Fruit fly (Drosophila melanogaster) whole organism, embryonic: ENCODE measurements around the gene Arl8.
A peak's percentile ranks its signal among the peaks of the same experiment; 100 is the strongest.

Source experiments
- Ada2b ChIP-seq: fragments of 200-800 bp; sonication (Bioruptor generic); IDR thresholded peaks from 2 replicates; pipeline ENCODE4 v1.3.6; 2022; ENCODE audit warnings: missing biosample characterization, missing genetic modification characterization
- B-H2 ChIP-seq: fragments of 200-800 bp; sonication (Bioruptor generic); optimal IDR thresholded peaks from 2 replicates; lab custom pipeline; 2018; ENCODE audit warnings: missing biosample characterization, mild to moderate bottlenecking, missing genetic modification characterization
- CG10431 ChIP-seq: fragments of 200-800 bp; sonication (Bioruptor generic); optimal IDR thresholded peaks from 3 replicates; lab custom pipeline; 2018; ENCODE audit warnings: missing biosample characterization, mild to moderate bottlenecking, missing genetic modification characterization
- CG10654 ChIP-seq: fragments of 200-800 bp; sonication (Bioruptor generic); optimal IDR thresholded peaks from 2 replicates; lab custom pipeline; 2016; ENCODE audit warnings: missing biosample characterization, missing genetic modification characterization
- CG11696 ChIP-seq: fragments of 200-800 bp; sonication (Bioruptor generic); IDR thresholded peaks from 2 replicates; pipeline ENCODE4 v1.3.6; 2022; ENCODE audit warnings: missing biosample characterization, missing genetic modification characterization
- CG12219 ChIP-seq: fragments of 200-800 bp; sonication (Bioruptor generic); optimal IDR thresholded peaks from 3 replicates; lab custom pipeline; 2018; ENCODE audit warnings: missing biosample characterization, mild to moderate bottlenecking, missing genetic modification characterization
- CG1233 ChIP-seq: fragments of 200-800 bp; sonication (Bioruptor generic); optimal IDR thresholded peaks from 4 replicates; lab custom pipeline; 2018; ENCODE audit warnings: missing biosample characterization, mild to moderate bottlenecking, missing genetic modification characterization
- CG13287 ChIP-seq: fragments of 200-800 bp; sonication (Bioruptor generic); IDR thresholded peaks from 2 replicates; pipeline ENCODE4 v1.3.6; 2022; ENCODE audit warnings: missing biosample characterization, missing genetic modification characterization; ENCODE audit not compliant: partially characterized antibody
- CG13424 ChIP-seq: fragments of 200-800 bp; sonication (Bioruptor generic); optimal IDR thresholded peaks from 2 replicates; lab custom pipeline; 2019; ENCODE audit warnings: missing biosample characterization, mild to moderate bottlenecking, missing genetic modification characterization, moderate library complexity
- CG13624 ChIP-seq: fragments of 200-800 bp; sonication (Bioruptor generic); optimal IDR thresholded peaks from 2 replicates; lab custom pipeline; 2016; ENCODE audit warnings: missing biosample characterization, missing genetic modification characterization
- CG13775 ChIP-seq: fragments of 200-800 bp; sonication (Bioruptor generic); optimal IDR thresholded peaks from 3 replicates; lab custom pipeline; 2017; ENCODE audit warnings: missing biosample characterization, mild to moderate bottlenecking, missing genetic modification characterization
- CG16813 ChIP-seq: fragments of 200-800 bp; sonication (Bioruptor generic); IDR thresholded peaks from 3 replicates; pipeline ENCODE4 v1.3.6; 2022; ENCODE audit warnings: missing biosample characterization, missing genetic modification characterization; ENCODE audit not compliant: partially characterized antibody
- CG18619 ChIP-seq: fragments of 200-800 bp; sonication (Bioruptor generic); optimal IDR thresholded peaks from 3 replicates; lab custom pipeline; 2017; ENCODE audit warnings: missing biosample characterization, mild to moderate bottlenecking, missing genetic modification characterization
- CG2202 ChIP-seq: fragments of 200-800 bp; sonication (Bioruptor generic); optimal IDR thresholded peaks from 2 replicates; lab custom pipeline; 2018; ENCODE audit warnings: missing biosample characterization, mild to moderate bottlenecking, missing genetic modification characterization
- CG30403 ChIP-seq: fragments of 200-800 bp; sonication (Bioruptor generic); optimal IDR thresholded peaks from 3 replicates; lab custom pipeline; 2016; ENCODE audit warnings: missing biosample characterization, missing genetic modification characterization
- CG30431 ChIP-seq: fragments of 200-800 bp; sonication (Bioruptor generic); optimal IDR thresholded peaks from 2 replicates; lab custom pipeline; 2017; ENCODE audit warnings: missing biosample characterization, missing genetic modification characterization
- CG32767 ChIP-seq: fragments of 200-800 bp; sonication (Bioruptor generic); IDR thresholded peaks from 2 replicates; pipeline ENCODE4 v1.3.6; 2022; ENCODE audit warnings: missing biosample characterization, missing genetic modification characterization
- CG32772 ChIP-seq: fragments of 200-800 bp; sonication (Bioruptor generic); IDR thresholded peaks from 2 replicates; pipeline ENCODE4 v1.3.6; 2022; ENCODE audit warnings: missing biosample characterization, missing genetic modification characterization
- CG4282 ChIP-seq: fragments of 200-800 bp; sonication (Bioruptor generic); optimal IDR thresholded peaks from 2 replicates; lab custom pipeline; 2016; ENCODE audit warnings: missing biosample characterization, missing genetic modification characterization
- CG4404 ChIP-seq: fragments of 200-800 bp; sonication (Bioruptor generic); IDR thresholded peaks from 2 replicates; pipeline ENCODE4 v1.3.6; 2022; ENCODE audit warnings: missing biosample characterization, missing genetic modification characterization
- CG4617 ChIP-seq: fragments of 200-800 bp; sonication (Bioruptor generic); optimal IDR thresholded peaks from 3 replicates; lab custom pipeline; 2016; ENCODE audit warnings: missing biosample characterization, missing genetic modification characterization, borderline replicate concordance
- CG7745 ChIP-seq: fragments of 200-800 bp; sonication (Bioruptor generic); optimal IDR thresholded peaks from 2 replicates; lab custom pipeline; 2018; ENCODE audit warnings: missing biosample characterization, mild to moderate bottlenecking, missing genetic modification characterization, moderate library complexity
- CG8765 ChIP-seq: fragments of 200-800 bp; sonication (Bioruptor generic); IDR thresholded peaks from 2 replicates; pipeline ENCODE4 v1.3.6; 2022; ENCODE audit warnings: missing biosample characterization, missing genetic modification characterization
- CG9797 ChIP-seq: fragments of 200-800 bp; sonication (Bioruptor generic); optimal IDR thresholded peaks from 3 replicates; lab custom pipeline; 2018; ENCODE audit warnings: missing biosample characterization, mild to moderate bottlenecking, missing genetic modification characterization
- Dfd ChIP-seq, 2 experiments: fragments of >200 bp; optimal IDR thresholded peaks; 2 replicates each; lab custom pipeline; 2017; ENCODE audit warnings: missing biosample characterization in 2 of 2, missing genetic modification characterization in 2 of 2
- Dref ChIP-seq: fragments of 200-800 bp; sonication (Bioruptor generic); IDR thresholded peaks from 2 replicates; pipeline ENCODE4 v1.3.6; 2022; ENCODE audit warnings: missing biosample characterization, missing genetic modification characterization
- Neu2 ChIP-seq: fragments of 200-800 bp; sonication (Bioruptor generic); optimal IDR thresholded peaks from 3 replicates; lab custom pipeline; 2016; ENCODE audit warnings: missing biosample characterization, missing genetic modification characterization, borderline replicate concordance
- Nf-YB ChIP-seq: fragments of 200-800 bp; sonication (Bioruptor generic); optimal IDR thresholded peaks from 3 replicates; lab custom pipeline; 2019; ENCODE audit warnings: missing biosample characterization, mild to moderate bottlenecking, missing genetic modification characterization, moderate library complexity
- Opbp ChIP-seq: fragments of 200-800 bp; sonication (Bioruptor generic); IDR thresholded peaks from 3 replicates; pipeline ENCODE4 v1.3.6; 2022; ENCODE audit warnings: missing biosample characterization, missing genetic modification characterization; ENCODE audit not compliant: partially characterized antibody
- Six4 ChIP-seq: fragments of 200-800 bp; sonication (Bioruptor generic); optimal IDR thresholded peaks from 2 replicates; lab custom pipeline; 2016; ENCODE audit warnings: missing biosample characterization, missing genetic modification characterization
- Vsx1 ChIP-seq: fragments of 200-800 bp; sonication (Bioruptor generic); optimal IDR thresholded peaks from 2 replicates; lab custom pipeline; 2017; ENCODE audit warnings: missing biosample characterization, mild to moderate bottlenecking, missing genetic modification characterization, missing genetic modification reagents
- ken ChIP-seq: fragments of 200-800 bp; sonication (Bioruptor generic); IDR thresholded peaks from 3 replicates; pipeline ENCODE4 v1.3.6; 2022; ENCODE audit warnings: missing biosample characterization, missing genetic modification characterization
- klu ChIP-seq: fragments of 200-800 bp; sonication (Bioruptor generic); IDR thresholded peaks from 2 replicates; pipeline ENCODE4 v1.3.6; 2022; ENCODE audit warnings: missing biosample characterization, missing genetic modification characterization
- mld ChIP-seq: fragments of 200-800 bp; sonication (Bioruptor generic); IDR thresholded peaks from 3 replicates; pipeline ENCODE4 v1.3.6; 2022; ENCODE audit warnings: missing biosample characterization, missing genetic modification characterization; ENCODE audit not compliant: partially characterized antibody
- odd ChIP-seq: fragments of 200-800 bp; sonication (Bioruptor generic); optimal IDR thresholded peaks from 2 replicates; lab custom pipeline; 2017; ENCODE audit warnings: missing biosample characterization, mild to moderate bottlenecking, missing genetic modification characterization
- pan ChIP-seq, 4 experiments: fragments of >200 bp in 3 of 4; fragments of 200-800 bp in 1 of 4; sonication (Bioruptor generic) in 1 of 4; optimal IDR thresholded peaks in 3 of 4; IDR thresholded peaks in 1 of 4; 2 replicates each; pipeline versions ENCODE4 v1.3.6 to Lab custom; 2017 to 2022; ENCODE audit warnings: missing biosample characterization in 2 of 4, missing genetic modification characterization in 2 of 4, mixed read lengths in 1 of 4
- sqz ChIP-seq: fragments of 200-800 bp; sonication (Bioruptor generic); optimal IDR thresholded peaks from 3 replicates; lab custom pipeline; 2018; ENCODE audit warnings: missing biosample characterization, mild to moderate bottlenecking, missing genetic modification characterization
- wor ChIP-seq: fragments of 200-800 bp; sonication (Bioruptor generic); IDR thresholded peaks from 2 replicates; pipeline ENCODE4 v1.3.6; 2022; ENCODE audit warnings: missing biosample characterization, missing genetic modification characterization

Gene Arl8

DNA sequence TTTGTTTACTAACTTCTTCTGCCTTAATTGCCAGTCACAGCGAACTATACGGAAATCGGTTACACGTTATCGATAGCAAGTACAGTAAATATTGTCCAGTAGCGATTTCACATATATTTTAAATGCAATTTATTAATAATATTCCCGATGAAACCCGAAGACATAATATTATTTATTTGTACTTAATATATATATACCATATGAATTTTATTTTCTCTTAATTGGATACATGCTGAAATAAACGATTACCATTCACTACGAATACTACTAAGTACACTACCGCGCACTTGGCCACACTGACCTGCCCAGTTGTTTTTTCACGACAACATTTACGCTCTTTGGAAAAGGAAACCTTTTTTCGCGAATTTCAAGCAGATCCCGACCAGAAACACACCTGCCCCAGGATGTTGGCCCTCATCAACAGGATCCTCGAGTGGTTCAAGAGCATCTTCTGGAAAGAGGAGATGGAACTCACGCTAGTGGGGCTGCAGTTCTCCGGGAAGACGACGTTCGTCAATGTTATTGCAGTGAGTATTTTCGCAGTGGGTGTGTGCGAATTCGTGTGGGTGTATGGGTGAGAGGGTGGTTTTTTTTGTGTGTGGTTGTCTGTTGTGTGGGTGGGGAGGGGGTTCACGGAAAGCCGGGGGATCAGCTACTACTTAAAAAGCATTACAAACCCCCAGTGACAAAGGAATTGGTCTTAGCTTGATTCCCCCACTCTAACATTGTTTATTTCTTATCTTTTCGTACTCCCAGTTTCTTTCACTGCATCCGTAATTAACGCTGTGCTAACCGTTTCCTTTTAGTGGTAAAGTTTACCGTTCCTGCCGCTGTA lies at the start of gene Arl8, which contains the start of gene CG9667 (continued):
- TF ChIP-seq CG13424 (peak; percentile 70), Nf-YB (GFP tag; lab: Kevin White, UChicago) (peak; percentile 25), pan (optimal IDR thresholded peaks at IDR 0.05; lab: Kevin White, UChicago) (no peak), pan (GFP tag; optimal IDR thresholded peaks at IDR 0.05 in 1 of 2, IDR thresholded peaks at IDR 0.05 in 1 of 2) (peak in 1 of 2 experiments; percentile 54), CG32767 (GFP tag; lab: Robert Waterston, UW) (0 out of 2 replicates have a peak, but pooled peaks have one; percentile 14), CG8765 (0 out of 2 replicates have a peak, but pooled peaks have one; percentile 35), Vsx1 (GFP tag; lab: Kevin White, UChicago) (peak; percentile 10), CG9797 (GFP tag; lab: Kevin White, UChicago) (peak; percentile 79), CG13624 (GFP tag; lab: Kevin White, UChicago) (no peak), Ada2b (peak; percentile 55; the same call in 1 of the 2 replicates), CG7745 (tag; lab: Kevin White, UChicago) (no peak), klu (GFP tag; lab: Robert Waterston, UW) (peak; percentile 50), Dfd (GFP tag; optimal IDR thresholded peaks at IDR 0.05; lab: Kevin White, UChicago) (no peak), CG4617 (GFP tag; lab: Kevin White, UChicago) (peak; percentile 83), CG30431 (GFP tag; lab: Kevin White, UChicago) (no peak), Opbp (GFP tag; lab: Robert Waterston, UW) (no peak), CG16813 (GFP tag; lab: Robert Waterston, UW) (0 out of 3 replicates have a peak, but pooled peaks have one; percentile 12), CG10431 (GFP tag; lab: Kevin White, UChicago) (no peak), CG18619 (GFP tag; lab: Kevin White, UChicago) (peak; percentile 37), CG4404 (GFP tag; lab: Robert Waterston, UW) (peak; percentile 27), sqz (GFP tag; lab: Kevin White, UChicago) (peak; percentile 17), CG30403 (peak; percentile 71), odd (GFP tag; lab: Kevin White, UChicago) (no peak), Dref (GFP tag; lab: Robert Waterston, UW) (peak; percentile 75), CG4282 (GFP tag; lab: Kevin White, UChicago) (no peak), mld (GFP tag; lab: Robert Waterston, UW) (0 out of 3 replicates have a peak, but pooled peaks have one; percentile 41), Neu2 (GFP tag; lab: Kevin White, UChicago) (no peak), CG1233 (GFP tag; lab: Kevin White, UChicago) (peak; percentile 0), B-H2 (peak; percentile 54), CG13287 (GFP tag; lab: Robert Waterston, UW) (peak; percentile 69), wor (GFP tag; lab: Robert Waterston, UW) (no peak), Six4 (GFP tag; lab: Kevin White, UChicago) (peak; percentile 21), CG2202 (tag; lab: Kevin White, UChicago) (no peak), CG10654 (GFP tag; lab: Kevin White, UChicago) (peak; percentile 66), CG13775 (GFP tag; lab: Kevin White, UChicago) (peak; percentile 60), CG11696 (GFP tag; lab: Robert Waterston, UW) (no peak), CG12219 (no peak), ken (GFP tag; lab: Robert Waterston, UW) (peak; percentile 59; the same call in 1 of the 3 replicates), CG32772 (GFP tag; lab: Robert Waterston, UW) (peak; percentile 76)
